Fruit fly (Drosophila melanogaster): ENCODE measurements around the gene nau.

- TF ChIP-seq Clk (GFP tag; optimal IDR thresholded peaks at IDR 0.05), result no peak
- TF ChIP-seq CG1620 (GFP tag; optimal IDR thresholded peaks at IDR 0.05), result peak; percentile 60
- peak; percentile 70 for TF ChIP-seq bab1 (GFP tag; optimal IDR thresholded peaks at IDR 0.05)
- peak; percentile 48 for TF ChIP-seq Mnt (GFP tag; optimal IDR thresholded peaks at IDR 0.05)
- peak; percentile 46 for TF ChIP-seq CG33017 (tag; optimal IDR thresholded peaks at IDR 0.05)
- TF ChIP-seq kay (GFP tag; ENCODE audit: borderline replicate concordance), result peak; percentile 93
- no peak for TF ChIP-seq CG5204 (GFP tag; optimal IDR thresholded peaks at IDR 0.05)
- peak; percentile 55 for TF ChIP-seq CG14711 (tag; optimal IDR thresholded peaks at IDR 0.05)
- peak; percentile 24 for TF ChIP-seq cic (GFP tag; optimal IDR thresholded peaks at IDR 0.05)
- TF ChIP-seq CG7101 (tag; optimal IDR thresholded peaks at IDR 0.05), result peak; percentile 57
- peak; percentile 37 for TF ChIP-seq CG11617 (GFP tag; optimal IDR thresholded peaks at IDR 0.05)
Observed at dm6 chr3R:23760219-23761018, 42.3 kb upstream of the nau start, which contains the start of gene SdhD.

All from whole organism, adult.